Worm (Caenorhabditis elegans) whole organism, midembryonic: Measurements from ENCODE around the gene srh-169.

Experiments
- cog-1 ChIP-seq: sonication (generic microtip); optimal IDR thresholded peaks from 2 replicates; lab custom pipeline; 2016; ENCODE audit warnings: missing genetic modification characterization, missing compliant biosample characterization
- flt-1 ChIP-seq: fragments of 200-800 bp; sonication (Bioruptor generic); IDR thresholded peaks from 2 replicates; pipeline ENCODE4 v1.3.6; 2022; ENCODE audit warnings: missing genetic modification characterization, missing compliant biosample characterization
- klf-2 ChIP-seq: fragments of 200-800 bp; sonication (Bioruptor generic); conservative IDR thresholded peaks from 2 replicates; pipeline ENCODE4 v1.3.6; 2022; ENCODE audit warnings: missing genetic modification reagents, missing genetic modification characterization, missing compliant biosample characterization
- tab-1 ChIP-seq: fragments of 200-800 bp; sonication (Bioruptor generic); IDR thresholded peaks from 2 replicates; pipeline ENCODE4 v1.3.6; 2022; ENCODE audit warnings: missing genetic modification characterization, missing compliant biosample characterization
- ztf-23 ChIP-seq: fragments of 200-800 bp; sonication (Bioruptor generic); IDR thresholded peaks from 2 replicates; pipeline ENCODE4 v1.3.6; 2022; ENCODE audit warnings: missing genetic modification reagents, missing genetic modification characterization, missing compliant biosample characterization

ce11 chrV:4007927-4008326 is 39.7 kb upstream of the srh-169 start, which contains the start of gene srh-7:
- TF ChIP-seq flt-1 (GFP tag; lab: Robert Waterston, UW) (no peak), cog-1 (tag; lab: Kevin White, UChicago) (no peak), ztf-23 (GFP tag; lab: Robert Waterston, UW) (no peak), klf-2 (GFP tag; lab: Robert Waterston, UW) (no peak), tab-1 (no peak)
